Worm (Caenorhabditis elegans) whole organism, young adult: ENCODE data around the gene C55A6.1.

Experiments
- B0035.1 ChIP-seq: sonication (generic microtip); optimal IDR thresholded peaks from 2 replicates; lab custom pipeline; 2016; ENCODE audit warnings: missing genetic modification characterization, mild to moderate bottlenecking, missing compliant biosample characterization, missing genotype, missing genetic modification reagents
- C06A6.2 ChIP-seq: fragments of 200-800 bp; sonication (Bioruptor generic); conservative IDR thresholded peaks from 2 replicates; pipeline ENCODE4 v1.3.6; 2022; ENCODE audit warnings: missing genetic modification characterization, missing compliant biosample characterization
- F23B12.7 ChIP-seq: sonication (generic microtip); optimal IDR thresholded peaks from 2 replicates; lab custom pipeline; 2017; ENCODE audit warnings: missing genetic modification characterization, mild to moderate bottlenecking, missing compliant biosample characterization, antibody characterized with exemption, moderate library complexity; ENCODE audit not compliant: insufficient read depth
- F33H1.4 ChIP-seq: fragments of 200-800 bp; sonication (Bioruptor generic); IDR thresholded peaks from 2 replicates; pipeline ENCODE4 v1.3.6; 2022; ENCODE audit warnings: missing genetic modification reagents, missing genetic modification characterization, missing compliant biosample characterization
- K12H6.12 ChIP-seq: fragments of 200-800 bp; sonication (Bioruptor generic); optimal IDR thresholded peaks from 2 replicates; lab custom pipeline; 2018; ENCODE audit warnings: mild to moderate bottlenecking, missing genetic modification characterization, missing compliant biosample characterization
- Y79H2A.3 ChIP-seq: fragments of 200-800 bp; sonication (Bioruptor generic); conservative IDR thresholded peaks from 2 replicates; pipeline ENCODE4 v1.3.6; 2022; ENCODE audit warnings: missing genetic modification reagents, missing genetic modification characterization, missing compliant biosample characterization
- Y95B8A.8 ChIP-seq: fragments of 200-800 bp; sonication (Bioruptor generic); IDR thresholded peaks from 2 replicates; pipeline ENCODE4 v1.3.6; 2022; ENCODE audit warnings: missing genetic modification reagents, missing genetic modification characterization, missing compliant biosample characterization
- ZK185.1 ChIP-seq: sonication (generic microtip); optimal IDR thresholded peaks from 2 replicates; lab custom pipeline; 2016; ENCODE audit warnings: mild to moderate bottlenecking, missing genetic modification characterization, missing compliant biosample characterization; ENCODE audit not compliant: poor library complexity, severe bottlenecking
- atf-7 ChIP-seq: sonication (generic microtip); optimal IDR thresholded peaks from 2 replicates; lab custom pipeline; 2017; ENCODE audit warnings: mild to moderate bottlenecking, missing genetic modification characterization, missing compliant biosample characterization
- cebp-1 ChIP-seq, 2 experiments: fragments of 200-800 bp in 1 of 2; sonication (Bioruptor generic) in 1 of 2; sonication (generic microtip) in 1 of 2; IDR thresholded peaks in 1 of 2; optimal IDR thresholded peaks in 1 of 2; 2 replicates each; pipeline versions ENCODE4 v1.3.6 to Lab custom; 2017 to 2022; ENCODE audit warnings: missing compliant biosample characterization in 2 of 2, missing genetic modification characterization in 2 of 2, mild to moderate bottlenecking in 1 of 2, missing genetic modification reagents in 1 of 2, moderate library complexity in 1 of 2
- ceh-100 ChIP-seq: fragments of 200-800 bp; sonication (Bioruptor generic); IDR thresholded peaks from 2 replicates; pipeline ENCODE4 v1.3.6; 2022; ENCODE audit warnings: missing genetic modification reagents, missing genetic modification characterization, missing compliant biosample characterization
- ceh-40 ChIP-seq: fragments of 200-800 bp; sonication (Bioruptor generic); IDR thresholded peaks from 2 replicates; pipeline ENCODE4 v1.3.6; 2022; ENCODE audit warnings: missing genetic modification characterization, missing compliant biosample characterization
- ceh-79 ChIP-seq: sonication (generic microtip); optimal IDR thresholded peaks from 2 replicates; lab custom pipeline; 2017; ENCODE audit warnings: mild to moderate bottlenecking, missing genetic modification characterization, missing compliant biosample characterization
- die-1 ChIP-seq: sonication (generic microtip); optimal IDR thresholded peaks from 2 replicates; lab custom pipeline; 2016; ENCODE audit warnings: missing genotype, mild to moderate bottlenecking, missing genetic modification characterization, missing compliant biosample characterization
- dpff-1 ChIP-seq: sonication (generic microtip); optimal IDR thresholded peaks from 2 replicates; lab custom pipeline; 2017; ENCODE audit warnings: mild to moderate bottlenecking, missing genetic modification characterization, missing compliant biosample characterization
- dpl-1 ChIP-seq: fragments of 150-350 bp; optimal IDR thresholded peaks from 2 replicates; lab custom pipeline; 2014; ENCODE audit warnings: missing biosample characterization, missing genetic modification reagents, missing genetic modification characterization
- egl-44 ChIP-seq: fragments of 200-800 bp; sonication (Bioruptor generic); IDR thresholded peaks from 2 replicates; pipeline ENCODE4 v1.3.6; 2022; ENCODE audit warnings: missing genetic modification reagents, missing genetic modification characterization, missing compliant biosample characterization
- egrh-3 ChIP-seq: fragments of 200-800 bp; sonication (Bioruptor generic); IDR thresholded peaks from 2 replicates; pipeline ENCODE4 v1.3.6; 2022; ENCODE audit warnings: missing genetic modification reagents, missing genetic modification characterization, missing compliant biosample characterization
- hmg-20 ChIP-seq: fragments of 200-800 bp; sonication (Bioruptor generic); IDR thresholded peaks from 2 replicates; pipeline ENCODE4 v1.3.6; 2022; ENCODE audit warnings: missing genetic modification reagents, missing genetic modification characterization, missing compliant biosample characterization
- hrde-1 ChIP-seq: sonication (generic microtip); optimal IDR thresholded peaks from 2 replicates; lab custom pipeline; 2016; ENCODE audit warnings: missing genetic modification characterization, mild to moderate bottlenecking, missing compliant biosample characterization, moderate library complexity, missing genotype, missing genetic modification reagents, borderline replicate concordance
- lag-1 ChIP-seq: fragments of 200-800 bp; sonication (Bioruptor generic); IDR thresholded peaks from 2 replicates; pipeline ENCODE4 v1.3.6; 2022; ENCODE audit warnings: missing genetic modification reagents, missing genetic modification characterization, missing compliant biosample characterization
- let-607 ChIP-seq, 2 experiments: fragments of 200-800 bp in 1 of 2; sonication (Bioruptor generic) in 1 of 2; sonication (generic microtip) in 1 of 2; optimal IDR thresholded peaks; 2 replicates each; lab custom pipeline; 2016 to 2018; ENCODE audit warnings: mild to moderate bottlenecking in 2 of 2, missing compliant biosample characterization in 2 of 2, missing genetic modification characterization in 2 of 2, moderate library complexity in 2 of 2, missing genotype in 1 of 2
- lsl-1 ChIP-seq: fragments of 200-800 bp; sonication (Bioruptor generic); optimal IDR thresholded peaks from 2 replicates; lab custom pipeline; 2018; ENCODE audit warnings: mild to moderate bottlenecking, missing genetic modification characterization, moderate library complexity, missing compliant biosample characterization
- lsy-27 ChIP-seq: sonication (generic microtip); optimal IDR thresholded peaks from 2 replicates; lab custom pipeline; 2017; ENCODE audit warnings: missing genetic modification characterization, mild to moderate bottlenecking, missing compliant biosample characterization, antibody characterized with exemption, missing genotype, borderline replicate concordance; ENCODE audit not compliant: insufficient read depth
- madf-8 ChIP-seq: fragments of 200-800 bp; sonication (Bioruptor generic); conservative IDR thresholded peaks from 2 replicates; pipeline ENCODE4 v1.3.6; 2022; ENCODE audit warnings: missing genetic modification reagents, missing genetic modification characterization, missing compliant biosample characterization
- mel-28 ChIP-seq: sonication (generic microtip); optimal IDR thresholded peaks from 2 replicates; lab custom pipeline; 2016; ENCODE audit warnings: borderline replicate concordance, mild to moderate bottlenecking, missing genetic modification characterization, missing compliant biosample characterization
- nfyb-1 ChIP-seq: fragments of 200-800 bp; sonication (Bioruptor generic); IDR thresholded peaks from 2 replicates; pipeline ENCODE4 v1.3.6; 2022; ENCODE audit warnings: missing genetic modification reagents, missing genetic modification characterization, missing compliant biosample characterization
- nhr-120 ChIP-seq: fragments of 200-800 bp; sonication (Bioruptor generic); IDR thresholded peaks from 2 replicates; pipeline ENCODE4 v1.3.6; 2022; ENCODE audit warnings: missing genetic modification characterization, missing compliant biosample characterization
- pha-4 ChIP-seq: fragments of 150-350 bp; sonication (generic microtip); optimal IDR thresholded peaks from 2 replicates; lab custom pipeline; 2014; ENCODE audit warnings: missing biosample characterization, missing genetic modification reagents, missing genetic modification characterization
- snpc-3.4 ChIP-seq: sonication (generic microtip); optimal IDR thresholded peaks from 2 replicates; lab custom pipeline; 2017; ENCODE audit warnings: missing genetic modification characterization, mild to moderate bottlenecking, missing compliant biosample characterization, antibody characterized with exemption, moderate library complexity, missing genotype, missing genetic modification reagents
- somi-1 ChIP-seq: fragments of 200-800 bp; sonication (Bioruptor generic); optimal IDR thresholded peaks from 2 replicates; lab custom pipeline; 2018; ENCODE audit warnings: mild to moderate bottlenecking, missing genetic modification characterization, missing compliant biosample characterization
- tbp1 ChIP-seq: fragments of 200-800 bp; sonication (Bioruptor generic); optimal IDR thresholded peaks from 2 replicates; lab custom pipeline; 2018; ENCODE audit warnings: mild to moderate bottlenecking, missing genetic modification characterization, missing compliant biosample characterization
- tlf-1 ChIP-seq: fragments of 200-800 bp; sonication (Bioruptor generic); optimal IDR thresholded peaks from 2 replicates; lab custom pipeline; 2018; ENCODE audit warnings: mild to moderate bottlenecking, missing genetic modification characterization, missing compliant biosample characterization
- zfh-2 ChIP-seq: fragments of 200-800 bp; sonication (Bioruptor generic); conservative IDR thresholded peaks from 2 replicates; pipeline ENCODE4 v1.3.6; 2022; ENCODE audit warnings: missing genetic modification reagents, missing genetic modification characterization, missing compliant biosample characterization
- ztf-28 ChIP-seq: fragments of 200-800 bp; sonication (Bioruptor generic); IDR thresholded peaks from 2 replicates; pipeline ENCODE4 v1.3.6; 2022; ENCODE audit warnings: missing genetic modification reagents, missing genetic modification characterization, missing compliant biosample characterization

Gene C55A6.1

ce11 chrV:11529541-11529940, 24.8 kb upstream of the C55A6.1 start:
- TF ChIP-seq Y79H2A.3: no peak
- TF ChIP-seq die-1 (tag; lab: Kevin White, UChicago): no peak
- no peak for TF ChIP-seq pha-4 (tag; lab: Kevin White, UChicago)
- no peak for TF ChIP-seq somi-1 (GFP tag; lab: Kevin White, UChicago)
- no peak for TF ChIP-seq tlf-1
- TF ChIP-seq egl-44: no peak
- no peak for TF ChIP-seq lag-1
- no peak for TF ChIP-seq ceh-40 (GFP tag; lab: Robert Waterston, UW)
- no peak for TF ChIP-seq hmg-20 (GFP tag; lab: Robert Waterston, UW)
- no peak for TF ChIP-seq F23B12.7
- no peak for TF ChIP-seq C06A6.2
- TF ChIP-seq K12H6.12 (tag; lab: Kevin White, UChicago): no peak
- no peak for TF ChIP-seq B0035.1 (tag; lab: Kevin White, UChicago)

DNA sequence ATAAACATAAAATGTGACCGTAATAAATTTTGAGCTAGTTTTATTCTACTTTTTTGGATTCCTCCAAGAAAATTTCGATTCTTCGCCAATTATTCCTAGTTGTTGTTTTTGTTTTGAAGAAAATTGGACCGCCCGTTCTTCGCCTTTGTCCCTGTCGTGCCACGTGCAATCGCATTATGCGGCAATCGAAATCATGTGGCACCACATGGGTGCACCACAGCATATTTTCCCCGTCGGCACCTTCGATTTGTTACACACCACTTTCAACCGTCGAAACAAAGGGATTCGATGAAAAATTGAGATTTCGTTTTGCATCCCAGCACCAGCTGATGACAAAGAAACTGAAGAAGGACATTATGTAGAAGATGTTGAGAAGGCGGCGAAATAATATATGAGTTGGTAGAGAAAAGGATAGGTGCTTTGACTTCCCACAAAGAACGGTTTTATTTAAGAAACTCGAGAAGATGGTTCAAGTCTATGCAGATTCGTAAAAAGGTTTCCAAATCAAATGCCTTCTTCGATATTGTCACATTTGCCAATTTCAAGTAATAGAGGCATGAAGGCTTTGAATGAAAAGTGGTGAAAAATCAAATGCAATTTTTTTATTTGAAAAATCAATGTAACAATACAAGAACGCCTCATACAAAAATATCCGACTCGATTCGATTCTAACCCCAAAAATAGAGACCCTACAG, 24.0 kb upstream of the C55A6.1 start:
- no peak for TF ChIP-seq lsl-1 (GFP tag; lab: Kevin White, UChicago)
- no peak for TF ChIP-seq hmg-20 (GFP tag; lab: Robert Waterston, UW)
- no peak for TF ChIP-seq madf-8 (GFP tag; lab: Robert Waterston, UW)
- no peak for TF ChIP-seq snpc-3.4 (tag; lab: Kevin White, UChicago)
- TF ChIP-seq Y95B8A.8 (GFP tag; lab: Robert Waterston, UW): no peak
- no peak for TF ChIP-seq F33H1.4
- TF ChIP-seq mel-28 (tag; lab: Kevin White, UChicago): no peak
- TF ChIP-seq zfh-2 (GFP tag; lab: Robert Waterston, UW): no peak
- no peak for TF ChIP-seq ceh-100 (GFP tag; lab: Robert Waterston, UW)
- no peak for TF ChIP-seq ZK185.1
- TF ChIP-seq ztf-28 (GFP tag; lab: Robert Waterston, UW): no peak
- TF ChIP-seq atf-7: no peak
- no peak for TF ChIP-seq egrh-3 (GFP tag; lab: Robert Waterston, UW)
- TF ChIP-seq nhr-120: no peak
- no peak for TF ChIP-seq nfyb-1 (GFP tag; lab: Robert Waterston, UW)
- no peak for TF ChIP-seq tbp1 (GFP tag; lab: Kevin White, UChicago)
- TF ChIP-seq hrde-1 (tag; lab: Kevin White, UChicago): no peak
- TF ChIP-seq dpff-1 (tag; lab: Kevin White, UChicago): no peak
- TF ChIP-seq lsy-27 (tag; lab: Kevin White, UChicago): no peak
- TF ChIP-seq, all 124 proteins: peak for 0

DNA sequence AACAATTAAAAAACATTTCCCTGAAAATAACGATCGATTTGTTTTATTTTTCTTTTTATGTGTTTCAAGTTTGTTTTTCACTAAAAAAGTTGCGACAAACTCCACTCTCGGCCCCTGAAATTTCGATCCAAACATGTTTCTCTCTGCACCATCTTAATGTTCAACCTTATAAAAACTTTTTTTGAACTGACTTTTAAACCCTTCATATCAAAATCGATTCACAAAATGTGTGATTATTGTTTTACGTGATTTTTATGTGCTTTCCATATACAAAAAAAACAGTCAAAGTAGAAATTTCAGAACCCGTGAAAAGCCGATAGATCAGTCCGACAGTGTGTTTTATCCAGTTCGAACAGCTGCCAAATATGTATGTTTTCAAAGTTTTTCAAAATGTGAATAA, 22.8 kb upstream of the C55A6.1 start, which contains the start of gene ccch-1:
TSS of gene ccch-1 (plus strand) at position 301 of the 400 bp plus-strand sequence.
- no peak for TF ChIP-seq dpl-1 (GFP tag; lab: Kevin White, UChicago)
- no peak for TF ChIP-seq let-607 (tag; optimal IDR thresholded peaks at IDR 0.05; lab: Kevin White, UChicago)
- no peak for TF ChIP-seq cebp-1 (GFP tag; IDR thresholded peaks at IDR 0.05; lab: Robert Waterston, UW)
- TF ChIP-seq cebp-1 (tag; optimal IDR thresholded peaks at IDR 0.05; lab: Kevin White, UChicago): no peak
- no peak for TF ChIP-seq ceh-79
- TF ChIP-seq, all 124 proteins: peak for 0
